Fruit fly (Drosophila melanogaster): ENCODE measurements around the gene Dys.

The Dys gene

DNA sequence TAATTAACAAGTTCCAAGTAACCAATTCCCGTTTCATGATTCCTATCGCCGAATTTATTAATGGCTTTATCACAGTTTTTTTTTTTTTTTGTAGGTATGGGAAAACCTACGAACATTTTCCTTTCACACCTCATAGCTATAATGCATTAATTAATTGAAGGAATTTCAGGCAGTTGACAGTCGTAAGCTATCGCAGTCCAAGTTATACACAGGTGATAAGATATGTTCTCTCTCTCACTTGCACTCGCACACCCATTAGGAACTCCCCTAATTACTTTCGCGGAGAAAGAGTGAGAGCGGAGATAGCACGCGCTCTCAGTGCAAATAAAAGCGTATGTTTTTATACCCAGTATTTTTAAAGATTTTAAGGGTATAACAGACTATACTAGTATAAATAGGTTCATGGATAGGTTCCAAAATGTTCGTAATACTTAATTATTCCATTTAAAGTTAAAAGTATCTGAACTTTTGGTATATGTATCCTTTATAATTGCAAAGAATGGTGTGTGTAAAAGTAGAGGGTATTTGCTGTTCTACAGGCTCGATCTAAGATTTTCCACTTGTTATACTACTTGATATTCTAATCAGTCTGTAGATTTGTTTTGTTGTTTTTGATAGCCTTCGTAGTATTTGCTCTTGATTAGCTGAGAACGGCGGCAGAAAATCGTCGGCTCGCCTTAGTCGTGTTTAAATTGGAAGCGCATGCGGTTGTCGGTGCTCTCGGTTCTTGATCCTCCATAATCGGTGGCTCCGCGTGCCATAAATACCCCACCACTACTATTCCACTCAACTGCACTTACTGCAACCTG, at the start of gene Dys:
Gene Dys, plus strand, starts transcription at position 677 of the 809 bp plus-strand sequence.
- TF ChIP-seq Ets98B (GFP tag; IDR thresholded peaks at IDR 0.05) = no peak
- peak; percentile 32 for TF ChIP-seq Pif1A (GFP tag; optimal IDR thresholded peaks at IDR 0.05)
- TF ChIP-seq CG12605 (GFP tag; IDR thresholded peaks at IDR 0.05) = no peak
- no peak for TF ChIP-seq CG10348 (GFP tag; IDR thresholded peaks at IDR 0.05)
- TF ChIP-seq Snoo (tag; optimal IDR thresholded peaks at IDR 0.05) = no peak
- TF ChIP-seq CG13204 (GFP tag; optimal IDR thresholded peaks at IDR 0.05) = no peak
- no peak for TF ChIP-seq Pif1B (GFP tag; optimal IDR thresholded peaks at IDR 0.05)
- TF ChIP-seq CG8301 (tag; optimal IDR thresholded peaks at IDR 0.05) = peak; percentile 38
- no peak for TF ChIP-seq CG17806 (tag; optimal IDR thresholded peaks at IDR 0.05)
- TF ChIP-seq fd96Ca (GFP tag; IDR thresholded peaks at IDR 0.05) = no peak
- peak; percentile 27 for TF ChIP-seq CG8159 (tag; optimal IDR thresholded peaks at IDR 0.05)
- TF ChIP-seq CG34367 (tag; optimal IDR thresholded peaks at IDR 0.05) = no peak
- TF ChIP-seq CG14655 (GFP tag; optimal IDR thresholded peaks at IDR 0.05) = peak; percentile 13
- TF ChIP-seq rn (GFP tag; IDR thresholded peaks at IDR 0.05) = no peak
- TF ChIP-seq CG4496 (GFP tag; IDR thresholded peaks at IDR 0.05) = peak; percentile 52; the same call in 1 of the 3 replicates

DNA sequence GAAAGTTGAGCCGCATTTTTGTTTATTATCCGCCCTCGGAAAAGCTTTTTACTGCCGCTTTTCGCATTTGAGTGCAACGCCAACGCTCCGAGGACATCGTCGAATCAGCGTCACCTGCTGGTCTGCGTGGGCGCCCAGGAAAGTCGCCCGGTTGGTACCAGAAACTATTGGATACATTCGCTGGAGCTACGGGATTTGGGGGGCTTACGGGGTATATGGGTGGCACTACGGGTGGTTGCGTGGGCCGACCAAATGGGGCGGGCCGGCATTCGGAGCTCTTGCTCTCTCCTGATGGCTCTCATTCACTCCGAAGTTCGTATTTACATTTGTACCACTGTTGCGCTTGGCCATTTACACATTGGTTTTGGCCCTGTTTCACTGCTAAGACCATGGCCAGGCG, 49.5 kb upstream of the Dys start:
- TF ChIP-seq CG17806 (tag; optimal IDR thresholded peaks at IDR 0.05) (no peak), CG4496 (GFP tag; IDR thresholded peaks at IDR 0.05) (no peak), gl (tag; optimal IDR thresholded peaks at IDR 0.05) (no peak), CG13204 (GFP tag; optimal IDR thresholded peaks at IDR 0.05) (no peak), CG14655 (GFP tag; optimal IDR thresholded peaks at IDR 0.05) (no peak), CG8159 (tag; optimal IDR thresholded peaks at IDR 0.05) (no peak), CG8301 (tag; optimal IDR thresholded peaks at IDR 0.05) (no peak), CG10348 (GFP tag; IDR thresholded peaks at IDR 0.05) (no peak), rn (GFP tag; IDR thresholded peaks at IDR 0.05) (no peak), CG15710 (tag; optimal IDR thresholded peaks at IDR 0.05) (no peak), Snoo (tag; optimal IDR thresholded peaks at IDR 0.05) (no peak), CG34367 (tag; optimal IDR thresholded peaks at IDR 0.05) (no peak), Ets98B (GFP tag; IDR thresholded peaks at IDR 0.05) (no peak)

DNA sequence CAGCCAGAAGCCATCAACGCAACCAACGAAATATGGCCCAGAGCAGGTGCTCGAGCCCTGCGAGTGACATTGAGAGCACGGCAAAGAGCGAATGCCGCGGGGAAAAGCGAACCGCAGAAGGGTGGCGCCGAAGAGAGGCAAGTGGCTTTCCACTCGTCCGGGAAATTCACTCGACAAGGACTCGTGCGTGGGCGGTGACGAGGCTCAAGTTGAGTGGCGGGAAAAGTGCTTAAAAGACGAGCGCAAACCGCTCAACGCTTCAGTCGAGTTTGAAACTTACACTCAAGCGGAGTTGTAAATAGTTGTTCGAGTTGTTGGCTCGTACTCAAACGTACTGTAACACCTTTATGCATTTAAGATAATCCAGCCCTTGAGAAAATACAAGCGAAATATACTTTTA, 48.5 kb upstream of the Dys start, which contains the start of gene CG31221:
Gene CG31221, plus strand, starts transcription at position 256 of the 400 bp plus-strand sequence.
- TF ChIP-seq Pif1A (GFP tag; optimal IDR thresholded peaks at IDR 0.05) = no peak
- no peak for TF ChIP-seq fd96Ca (GFP tag; IDR thresholded peaks at IDR 0.05)
- TF ChIP-seq Snoo (tag; optimal IDR thresholded peaks at IDR 0.05) = no peak

DNA sequence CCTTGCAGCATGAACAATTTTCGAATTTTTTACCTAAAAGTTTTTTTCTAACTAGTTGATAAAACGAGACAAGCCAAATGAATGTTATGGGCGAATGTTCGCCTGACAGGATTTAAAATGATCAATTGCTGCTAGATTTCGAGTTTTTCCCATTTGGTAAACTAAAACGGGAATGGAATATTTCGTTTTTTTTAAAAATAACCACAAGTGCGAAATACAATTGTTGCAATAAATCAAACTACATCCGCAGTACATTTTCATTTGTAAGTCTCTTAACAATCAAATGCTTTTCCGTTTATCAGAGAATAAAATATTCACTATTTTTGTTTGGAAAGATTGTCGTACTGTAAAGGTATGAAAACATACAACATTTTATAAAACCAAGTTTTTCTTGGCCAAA, 35.8 kb upstream of the Dys start, which contains the start of gene CG3517:
Gene CG3517, minus strand, starts transcription at position 101 of the 400 bp plus-strand sequence.
- TF ChIP-seq CG9948 (tag; optimal IDR thresholded peaks at IDR 0.05) (no peak), EcR (GFP tag; optimal IDR thresholded peaks at IDR 0.05) (no peak), CG34367 (tag; optimal IDR thresholded peaks at IDR 0.05) (no peak), D1 (tag; optimal IDR thresholded peaks at IDR 0.05) (no peak), CG13204 (GFP tag; optimal IDR thresholded peaks at IDR 0.05) (no peak), rn (GFP tag; IDR thresholded peaks at IDR 0.05) (no peak), CG10348 (GFP tag; IDR thresholded peaks at IDR 0.05) (no peak), gl (tag; optimal IDR thresholded peaks at IDR 0.05) (no peak), CG4496 (GFP tag; IDR thresholded peaks at IDR 0.05) (no peak), CG15710 (tag; optimal IDR thresholded peaks at IDR 0.05) (no peak)

DNA sequence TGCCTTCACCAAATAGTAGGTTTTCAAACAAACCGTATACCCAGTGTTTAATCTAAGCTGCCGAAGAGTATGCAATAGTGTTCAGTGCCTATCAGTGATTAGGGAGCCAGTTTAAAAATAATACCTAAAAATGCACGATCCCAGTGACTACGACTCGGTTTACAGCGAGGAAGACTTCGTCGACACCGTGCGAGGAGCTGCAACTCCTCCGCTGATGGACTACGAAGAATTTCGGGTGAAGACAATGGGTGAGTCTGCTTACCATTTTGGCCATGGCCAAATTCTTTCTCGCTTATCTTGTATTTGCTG, 287 bp downstream of the Dys start:
- TF ChIP-seq CG15710 (tag; optimal IDR thresholded peaks at IDR 0.05) = no peak
- TF ChIP-seq CG34367 (tag; optimal IDR thresholded peaks at IDR 0.05) = no peak
- TF ChIP-seq Snoo (tag; optimal IDR thresholded peaks at IDR 0.05) = no peak
- no peak for TF ChIP-seq Ets98B (GFP tag; IDR thresholded peaks at IDR 0.05)
- no peak for TF ChIP-seq gl (tag; optimal IDR thresholded peaks at IDR 0.05)
- TF ChIP-seq CG9948 (tag; optimal IDR thresholded peaks at IDR 0.05) = no peak
- TF ChIP-seq CG8159 (tag; optimal IDR thresholded peaks at IDR 0.05) = no peak

DNA sequence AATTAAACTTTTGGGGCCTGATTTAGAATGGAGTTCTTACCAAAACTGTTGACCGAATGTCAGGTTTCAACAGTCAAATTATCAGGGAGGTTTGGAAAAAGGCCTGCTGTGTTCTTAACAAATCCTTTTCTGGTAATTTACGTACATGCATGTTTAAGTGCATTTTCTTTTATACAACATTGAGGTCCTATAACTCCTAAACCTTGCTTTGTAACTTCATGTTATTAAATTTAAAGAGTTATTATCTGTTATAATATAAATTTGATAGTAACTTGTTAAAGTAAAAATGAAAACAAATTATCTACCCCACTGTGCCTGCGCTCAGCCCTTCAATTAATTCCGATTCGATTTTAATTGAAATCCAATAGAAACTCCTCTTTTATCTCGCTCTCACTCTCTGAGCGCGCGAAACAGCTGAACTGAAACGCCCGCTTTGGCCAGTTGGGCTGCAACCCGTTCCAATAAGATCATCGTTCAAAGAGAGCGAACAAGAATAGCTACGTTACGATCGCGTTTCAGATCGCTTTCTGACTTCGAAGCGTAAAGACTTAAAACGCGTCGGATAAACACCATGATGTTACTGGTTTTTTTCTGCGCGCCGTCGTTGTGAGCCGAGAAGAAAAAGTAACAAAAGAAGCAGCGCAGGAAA, 2.3 kb downstream of the Dys start, which contains the start of gene Scsalpha2:
Gene Scsalpha2, minus strand, starts transcription at position 51 of the 649 bp plus-strand sequence.
- no peak for TF ChIP-seq CG15710 (tag; optimal IDR thresholded peaks at IDR 0.05)
- TF ChIP-seq CG34367 (tag; optimal IDR thresholded peaks at IDR 0.05) = peak; percentile 23
- peak; percentile 1 for TF ChIP-seq CG8301 (tag; optimal IDR thresholded peaks at IDR 0.05)
- TF ChIP-seq Pif1B (GFP tag; optimal IDR thresholded peaks at IDR 0.05) = peak; percentile 11
- no peak for TF ChIP-seq fd96Ca (GFP tag; IDR thresholded peaks at IDR 0.05)
- peak; percentile 39; the same call in 1 of the 2 replicates for TF ChIP-seq Ets98B (GFP tag; IDR thresholded peaks at IDR 0.05)
- TF ChIP-seq CG13204 (GFP tag; optimal IDR thresholded peaks at IDR 0.05) = no peak
- peak; percentile 31; the same call in 1 of the 2 replicates for TF ChIP-seq CG12605 (GFP tag; IDR thresholded peaks at IDR 0.05)
- peak; percentile 2 for TF ChIP-seq Snoo (tag; optimal IDR thresholded peaks at IDR 0.05)
- TF ChIP-seq CG4496 (GFP tag; IDR thresholded peaks at IDR 0.05) = no peak
- TF ChIP-seq CG14655 (GFP tag; optimal IDR thresholded peaks at IDR 0.05) = peak; percentile 22
- peak; percentile 49 for TF ChIP-seq Pif1A (GFP tag; optimal IDR thresholded peaks at IDR 0.05)

All from whole organism, pupa.